Worm (Caenorhabditis elegans) whole organism, late embryonic: ENCODE measurements around the gene ZK1127.5.

Experiments used
- C08G9.2 ChIP-seq: sonication (generic microtip); optimal IDR thresholded peaks from 2 replicates; lab custom pipeline; 2016; ENCODE audit warnings: mild to moderate bottlenecking, missing genetic modification characterization, moderate library complexity, missing compliant biosample characterization
- C38D4.7 ChIP-seq: fragments of 200-800 bp; sonication (Bioruptor generic); optimal IDR thresholded peaks from 2 replicates; lab custom pipeline; 2018; ENCODE audit warnings: mild to moderate bottlenecking, missing genetic modification characterization, moderate library complexity, missing compliant biosample characterization
- F13H6.1 ChIP-seq: sonication (generic microtip); optimal IDR thresholded peaks from 2 replicates; lab custom pipeline; 2016; ENCODE audit warnings: missing genetic modification characterization, missing compliant biosample characterization
- K09A11.1 ChIP-seq: sonication (generic microtip); optimal IDR thresholded peaks from 2 replicates; lab custom pipeline; 2017; ENCODE audit warnings: antibody characterized with exemption, mild to moderate bottlenecking, missing genetic modification characterization, missing compliant biosample characterization; ENCODE audit not compliant: insufficient read depth
- ahr-1 ChIP-seq: sonication (generic microtip); optimal IDR thresholded peaks from 2 replicates; lab custom pipeline; 2016; ENCODE audit warnings: missing genetic modification characterization, missing compliant biosample characterization
- ama-1 ChIP-seq: fragments of 150-350 bp; optimal IDR thresholded peaks from 2 replicates; lab custom pipeline; 2014
- ceh-14 ChIP-seq: sonication (generic microtip); optimal IDR thresholded peaks from 2 replicates; lab custom pipeline; 2016; ENCODE audit warnings: missing genotype, missing genetic modification characterization, missing compliant biosample characterization
- ceh-18 ChIP-seq: sonication (generic microtip); optimal IDR thresholded peaks from 2 replicates; lab custom pipeline; 2016; ENCODE audit warnings: missing genetic modification characterization, missing compliant biosample characterization
- ceh-2 ChIP-seq: sonication (generic microtip); optimal IDR thresholded peaks from 2 replicates; lab custom pipeline; 2016; ENCODE audit warnings: missing genotype, missing genetic modification characterization, missing compliant biosample characterization
- ceh-22 ChIP-seq: sonication (generic microtip); optimal IDR thresholded peaks from 2 replicates; lab custom pipeline; 2017; ENCODE audit warnings: missing biosample characterization, missing genetic modification characterization
- ceh-34 ChIP-seq: sonication (generic microtip); optimal IDR thresholded peaks from 2 replicates; lab custom pipeline; 2016; ENCODE audit warnings: mild to moderate bottlenecking, missing genetic modification characterization, missing compliant biosample characterization
- ceh-45 ChIP-seq: fragments of 200-800 bp; sonication (Bioruptor generic); IDR thresholded peaks from 2 replicates; pipeline ENCODE4 v1.3.6; 2022; ENCODE audit warnings: missing genetic modification reagents, missing genetic modification characterization, missing compliant biosample characterization
- ceh-6 ChIP-seq: fragments of 200-800 bp; sonication (Bioruptor generic); optimal IDR thresholded peaks from 2 replicates; lab custom pipeline; 2018; ENCODE audit warnings: mild to moderate bottlenecking, missing genetic modification characterization, missing compliant biosample characterization
- ceh-9 ChIP-seq: sonication (generic microtip); optimal IDR thresholded peaks from 2 replicates; lab custom pipeline; 2016; ENCODE audit warnings: mild to moderate bottlenecking, missing genetic modification characterization, inconsistent platforms, missing compliant biosample characterization
- dmd-4 ChIP-seq: sonication (generic microtip); optimal IDR thresholded peaks from 2 replicates; lab custom pipeline; 2016; ENCODE audit warnings: borderline replicate concordance, missing genetic modification characterization, missing compliant biosample characterization
- dve-1 ChIP-seq: sonication (generic microtip); optimal IDR thresholded peaks from 2 replicates; lab custom pipeline; 2017; ENCODE audit warnings: antibody characterized with exemption, mild to moderate bottlenecking, missing genetic modification characterization, missing compliant biosample characterization
- elt-2 ChIP-seq: sonication (generic microtip); optimal IDR thresholded peaks from 2 replicates; lab custom pipeline; 2016; ENCODE audit warnings: missing genetic modification reagents, missing genetic modification characterization, missing compliant biosample characterization
- elt-4 ChIP-seq: sonication (generic microtip); optimal IDR thresholded peaks from 2 replicates; lab custom pipeline; 2016; ENCODE audit warnings: missing genetic modification characterization, missing compliant biosample characterization
- eyg-1 ChIP-seq: sonication (generic microtip); optimal IDR thresholded peaks from 2 replicates; lab custom pipeline; 2016; ENCODE audit warnings: missing genotype, missing genetic modification characterization, missing compliant biosample characterization
- fax-1 ChIP-seq: sonication (generic microtip); optimal IDR thresholded peaks from 2 replicates; lab custom pipeline; 2016; ENCODE audit warnings: missing genotype, missing genetic modification characterization, missing compliant biosample characterization
- fkh-10 ChIP-seq: fragments of 150-350 bp; optimal IDR thresholded peaks from 2 replicates; lab custom pipeline; 2014; ENCODE audit warnings: missing biosample characterization, missing genetic modification reagents, missing genetic modification characterization
- fkh-6 ChIP-seq: sonication (generic microtip); optimal IDR thresholded peaks from 2 replicates; lab custom pipeline; 2016; ENCODE audit warnings: missing genetic modification characterization, missing compliant biosample characterization
- gmeb-2 ChIP-seq: sonication (generic microtip); optimal IDR thresholded peaks from 2 replicates; lab custom pipeline; 2016; ENCODE audit warnings: missing genetic modification characterization, inconsistent platforms, missing compliant biosample characterization
- hlh-30 ChIP-seq: sonication (generic microtip); optimal IDR thresholded peaks from 2 replicates; lab custom pipeline; 2017; ENCODE audit warnings: antibody characterized with exemption, missing genetic modification characterization, missing compliant biosample characterization; ENCODE audit not compliant: insufficient read depth
- lim-6 ChIP-seq: sonication (generic microtip); optimal IDR thresholded peaks from 2 replicates; lab custom pipeline; 2016; ENCODE audit warnings: missing genetic modification characterization, missing compliant biosample characterization
- madf-2 ChIP-seq: sonication (generic microtip); optimal IDR thresholded peaks from 2 replicates; lab custom pipeline; 2017; ENCODE audit warnings: missing genetic modification characterization, missing compliant biosample characterization
- mec-3 ChIP-seq: sonication (generic microtip); optimal IDR thresholded peaks from 2 replicates; lab custom pipeline; 2016; ENCODE audit warnings: borderline replicate concordance, missing genetic modification characterization, missing compliant biosample characterization
- nfya-1 ChIP-seq: sonication (generic microtip); optimal IDR thresholded peaks from 2 replicates; lab custom pipeline; 2017; ENCODE audit warnings: missing genetic modification characterization, mild to moderate bottlenecking, missing compliant biosample characterization, antibody characterized with exemption, moderate library complexity
- nhr-11 ChIP-seq: fragments of 150-350 bp; optimal IDR thresholded peaks from 2 replicates; lab custom pipeline; 2014; ENCODE audit warnings: missing biosample characterization, missing genetic modification characterization
- npax-4 ChIP-seq: sonication (generic microtip); optimal IDR thresholded peaks from 2 replicates; lab custom pipeline; 2016; ENCODE audit warnings: missing genetic modification characterization, missing compliant biosample characterization
- pat-9 ChIP-seq: fragments of 200-800 bp; sonication (Bioruptor generic); optimal IDR thresholded peaks from 2 replicates; lab custom pipeline; 2018; ENCODE audit warnings: mild to moderate bottlenecking, missing genetic modification characterization, moderate library complexity, missing compliant biosample characterization
- pax-1 ChIP-seq: fragments of 150-350 bp; optimal IDR thresholded peaks from 2 replicates; lab custom pipeline; 2014; ENCODE audit warnings: missing biosample characterization, missing genetic modification characterization
- pqm-1 ChIP-seq: sonication (generic microtip); optimal IDR thresholded peaks from 2 replicates; lab custom pipeline; 2016; ENCODE audit warnings: missing genetic modification characterization, missing compliant biosample characterization
- pros-1 ChIP-seq: fragments of 150-350 bp; optimal IDR thresholded peaks from 2 replicates; lab custom pipeline; 2014; ENCODE audit warnings: missing biosample characterization, missing genetic modification reagents, missing genetic modification characterization
- ref-2 ChIP-seq: sonication (generic microtip); optimal IDR thresholded peaks from 2 replicates; lab custom pipeline; 2016; ENCODE audit warnings: missing genetic modification characterization, missing compliant biosample characterization
- sdc-2 ChIP-seq: sonication (generic microtip); optimal IDR thresholded peaks from 2 replicates; lab custom pipeline; 2016; ENCODE audit warnings: missing genotype, missing genetic modification characterization, missing compliant biosample characterization
- syd-9 ChIP-seq: sonication (generic microtip); optimal IDR thresholded peaks from 2 replicates; lab custom pipeline; 2016; ENCODE audit warnings: mild to moderate bottlenecking, missing genetic modification characterization, moderate library complexity, missing compliant biosample characterization
- tbx-7 ChIP-seq: sonication (generic microtip); optimal IDR thresholded peaks from 2 replicates; lab custom pipeline; 2016; ENCODE audit warnings: missing genotype, missing genetic modification characterization, missing compliant biosample characterization
- ttx-3 ChIP-seq: sonication (generic microtip); optimal IDR thresholded peaks from 2 replicates; lab custom pipeline; 2016; ENCODE audit warnings: missing genetic modification reagents, missing genetic modification characterization, missing compliant biosample characterization
- unc-42 ChIP-seq: sonication (generic microtip); optimal IDR thresholded peaks from 2 replicates; lab custom pipeline; 2016; ENCODE audit warnings: missing genotype, missing genetic modification characterization, missing compliant biosample characterization
- unc-55 ChIP-seq: sonication (generic microtip); optimal IDR thresholded peaks from 2 replicates; lab custom pipeline; 2017; ENCODE audit warnings: missing biosample characterization, missing genetic modification reagents, missing genetic modification characterization
- unc-86 ChIP-seq: sonication (generic microtip); optimal IDR thresholded peaks from 2 replicates; lab custom pipeline; 2016; ENCODE audit warnings: missing genetic modification characterization, missing compliant biosample characterization
- ztf-16 ChIP-seq: sonication (generic microtip); optimal IDR thresholded peaks from 2 replicates; lab custom pipeline; 2017; ENCODE audit warnings: missing genetic modification characterization, missing compliant biosample characterization

The ZK1127.5 gene

DNA sequence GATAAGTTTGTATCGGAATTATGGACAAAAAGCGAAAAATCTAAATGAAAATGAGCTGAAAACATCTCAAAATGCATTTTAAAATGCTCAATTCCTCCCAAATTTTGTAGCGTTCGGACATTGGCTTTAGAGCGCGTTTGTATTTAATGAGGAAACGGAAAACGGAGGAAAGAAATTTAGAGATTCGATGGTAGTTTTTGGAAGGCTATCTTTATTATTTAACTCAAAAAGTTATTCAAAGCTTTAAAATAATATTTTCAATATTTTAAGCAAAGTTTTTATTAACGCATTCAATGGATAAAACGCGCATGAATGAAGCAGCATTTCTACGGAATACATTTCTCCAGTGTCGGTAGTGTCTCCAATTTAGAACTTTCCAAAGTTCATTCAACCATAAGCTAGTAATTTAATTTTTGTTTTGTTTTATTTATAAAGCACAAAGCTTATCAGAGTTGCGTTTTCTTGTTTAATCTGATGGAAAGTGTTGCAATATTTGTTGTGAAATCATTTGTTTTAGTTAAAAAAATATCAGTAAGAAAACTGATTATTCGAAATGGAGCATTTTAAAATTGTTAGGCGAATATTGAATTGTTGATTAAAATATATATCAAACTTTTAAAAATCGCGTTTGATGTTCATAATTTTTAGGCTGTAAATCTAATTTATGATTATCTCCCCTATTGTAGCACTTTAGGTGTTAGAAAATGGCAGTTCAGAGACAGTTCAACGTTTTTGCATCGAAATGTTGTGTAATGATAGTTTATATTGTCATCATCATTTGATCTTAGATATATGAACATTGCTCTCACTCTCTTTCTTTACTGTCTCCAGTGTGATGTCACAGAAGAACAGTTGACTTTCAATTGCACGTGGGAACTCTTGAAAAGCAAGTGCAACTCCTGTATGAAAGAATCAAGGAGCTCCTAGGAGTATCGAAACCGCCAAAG lies 22.4 kb downstream of the ZK1127.5 start (continued):
- TF ChIP-seq fkh-6 (tag; lab: Kevin White, UChicago) (peak; percentile 7), fax-1 (tag; lab: Kevin White, UChicago) (peak; percentile 83), ahr-1 (tag; lab: Kevin White, UChicago) (peak; percentile 69), eyg-1 (tag; lab: Kevin White, UChicago) (no peak), unc-55 (GFP tag; lab: Kevin White, UChicago) (no peak), pros-1 (tag; lab: Kevin White, UChicago) (no peak), pat-9 (tag; lab: Kevin White, UChicago) (no peak), pqm-1 (no peak), ceh-45 (no peak), C08G9.2 (peak; percentile 87), C38D4.7 (GFP tag; lab: Kevin White, UChicago) (no peak), elt-4 (tag; lab: Kevin White, UChicago) (no peak), sdc-2 (tag; lab: Kevin White, UChicago) (no peak), F13H6.1 (tag; lab: Kevin White, UChicago) (peak; percentile 61), syd-9 (tag; lab: Kevin White, UChicago) (peak; percentile 51), ref-2 (peak; percentile 68), unc-86 (tag; lab: Kevin White, UChicago) (peak; percentile 5), ceh-9 (tag; lab: Kevin White, UChicago) (no peak), dve-1 (tag; lab: Kevin White, UChicago) (no peak), hlh-30 (tag; lab: Kevin White, UChicago) (no peak), nhr-11 (tag; lab: Kevin White, UChicago) (no peak), fkh-10 (GFP tag; lab: Kevin White, UChicago) (no peak), mec-3 (no peak), elt-2 (peak; percentile 82), ama-1 (lab: Kevin White, UChicago) (no peak), ttx-3 (no peak), tbx-7 (tag; lab: Kevin White, UChicago) (peak; percentile 81), ceh-34 (tag; lab: Kevin White, UChicago) (no peak), ceh-6 (no peak), ceh-18 (tag; lab: Kevin White, UChicago) (peak; percentile 51), K09A11.1 (no peak), ztf-16 (tag; lab: Kevin White, UChicago) (peak; percentile 59), ceh-22 (tag; lab: Kevin White, UChicago) (no peak), madf-2 (tag; lab: Kevin White, UChicago) (no peak), lim-6 (tag; lab: Kevin White, UChicago) (no peak), npax-4 (tag; lab: Kevin White, UChicago) (no peak), ceh-14 (peak; percentile 65)
- TF ChIP-seq, all 69 proteins: peak for 23

DNA sequence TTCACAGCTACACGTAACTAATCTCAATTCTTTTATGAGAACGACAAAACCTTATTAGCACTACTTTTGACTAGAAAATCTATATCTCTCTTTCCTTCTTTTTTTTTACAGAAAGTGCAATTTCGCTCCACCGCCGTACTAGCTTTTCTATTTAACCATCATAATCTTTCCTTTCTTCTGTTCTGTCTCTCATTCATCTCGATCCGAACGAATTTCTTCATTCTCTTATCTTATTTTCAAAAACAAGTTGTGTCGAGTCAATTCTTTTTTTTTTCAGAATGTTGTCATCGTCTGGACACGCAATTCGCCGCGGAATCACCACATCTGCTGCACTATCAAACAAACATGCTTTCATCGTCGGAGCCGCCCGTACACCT lies 23.1 kb downstream of the ZK1127.5 start, which contains the start of gene kat-1:
kat-1 (plus strand) TSS at position 278 of the 377 bp plus-strand sequence.
- TF ChIP-seq unc-42 = no peak
- TF ChIP-seq gmeb-2 (tag; lab: Kevin White, UChicago) = no peak
- TF ChIP-seq elt-4 (tag; lab: Kevin White, UChicago) = no peak
- no peak for TF ChIP-seq dmd-4
- no peak for TF ChIP-seq ceh-2 (tag; lab: Kevin White, UChicago)
- no peak for TF ChIP-seq ceh-9 (tag; lab: Kevin White, UChicago)
- no peak for TF ChIP-seq nfya-1
- no peak for TF ChIP-seq ztf-16 (tag; lab: Kevin White, UChicago)
- TF ChIP-seq C38D4.7 (GFP tag; lab: Kevin White, UChicago) = no peak
- no peak for TF ChIP-seq pax-1
- no peak for TF ChIP-seq fkh-10 (GFP tag; lab: Kevin White, UChicago)
- TF ChIP-seq fkh-6 (tag; lab: Kevin White, UChicago) = no peak
- no peak for TF ChIP-seq ama-1 (lab: Kevin White, UChicago)
- no peak for TF ChIP-seq eyg-1 (tag; lab: Kevin White, UChicago)
- TF ChIP-seq tbx-7 (tag; lab: Kevin White, UChicago) = no peak
- TF ChIP-seq ref-2 = no peak
- TF ChIP-seq ceh-45 = no peak
- no peak for TF ChIP-seq fax-1 (tag; lab: Kevin White, UChicago)
